Fruit fly (Drosophila melanogaster): ENCODE measurements around the gene VhaAC39-2.

Gene VhaAC39-2

DNA sequence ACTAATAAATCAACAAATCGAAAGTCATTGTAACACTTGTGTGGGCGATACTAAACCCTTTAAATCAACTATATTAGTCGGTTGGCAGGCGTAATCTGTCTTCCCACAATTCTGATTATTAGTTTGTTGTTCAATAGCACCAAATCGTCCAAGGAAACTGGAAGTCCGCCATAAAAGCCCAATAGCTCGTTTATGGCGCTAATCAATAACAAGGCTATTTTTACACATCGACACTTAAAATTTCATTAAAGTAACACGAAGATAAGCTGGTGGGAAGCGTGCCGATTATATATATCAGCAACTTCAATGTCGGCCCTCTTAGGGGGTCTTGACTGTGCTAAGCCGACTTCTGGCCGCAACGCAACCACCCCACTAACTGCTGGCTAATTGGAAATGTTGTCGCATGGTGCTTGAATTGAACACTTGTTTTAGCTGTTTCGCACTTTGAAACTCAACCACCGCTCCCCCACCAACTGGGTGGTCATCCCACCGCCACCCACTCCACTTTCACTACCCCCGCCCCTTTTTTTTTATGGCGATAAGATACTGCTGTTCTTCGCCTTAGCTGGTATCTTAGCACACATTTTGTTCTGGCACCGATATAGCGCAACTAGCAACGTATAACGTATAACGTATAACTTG lies 20.0 kb downstream of the VhaAC39-2 start:
- TF ChIP-seq CG6854 (GFP tag; optimal IDR thresholded peaks at IDR 0.05) (peak; percentile 21), sug (tag; optimal IDR thresholded peaks at IDR 0.05) (peak; percentile 93), CG34376 (GFP tag; optimal IDR thresholded peaks at IDR 0.05) (peak; percentile 81), cas (GFP tag; IDR thresholded peaks at IDR 0.05) (no peak), Lim3 (GFP tag; IDR thresholded peaks at IDR 0.05) (no peak), CG17385 (GFP tag; optimal IDR thresholded peaks at IDR 0.05) (peak; percentile 18), CG2712 (tag; optimal IDR thresholded peaks at IDR 0.05) (no peak), CG17802 (tag; optimal IDR thresholded peaks at IDR 0.05) (no peak), CG15514 (GFP tag; optimal IDR thresholded peaks at IDR 0.05) (peak; percentile 25), fd102C (GFP tag; optimal IDR thresholded peaks at IDR 0.05) (no peak), CG13296 (GFP tag; optimal IDR thresholded peaks at IDR 0.05) (peak; percentile 52), fd3F (GFP tag; optimal IDR thresholded peaks at IDR 0.05) (no peak), caup (GFP tag; optimal IDR thresholded peaks at IDR 0.05; ENCODE audit: severe bottlenecking) (peak; percentile 1), Sox102F (GFP tag; optimal IDR thresholded peaks at IDR 0.05) (no peak), twi (tag; optimal IDR thresholded peaks at IDR 0.05) (no peak), CG8281 (tag; optimal IDR thresholded peaks at IDR 0.05) (peak; percentile 12), dmrt99B (tag; optimal IDR thresholded peaks at IDR 0.05) (no peak), CG15269 (tag; optimal IDR thresholded peaks at IDR 0.05) (peak; percentile 42), CG12219 (GFP tag; optimal IDR thresholded peaks at IDR 0.05) (peak; percentile 2), lov (optimal IDR thresholded peaks at IDR 0.05) (no peak), lov (GFP tag; IDR thresholded peaks at IDR 0.05) (no peak), CG7839 (tag; optimal IDR thresholded peaks at IDR 0.05) (peak; percentile 10), HHEX (GFP tag; optimal IDR thresholded peaks at IDR 0.05) (peak; percentile 17), Vsx1 (GFP tag; optimal IDR thresholded peaks at IDR 0.05) (peak; percentile 83), CG10543 (GFP tag; optimal IDR thresholded peaks at IDR 0.05) (peak; percentile 49), CG5180 (GFP tag; optimal IDR thresholded peaks at IDR 0.05) (no peak), CG1792 (GFP tag; optimal IDR thresholded peaks at IDR 0.05) (no peak), B-H2 (GFP tag; optimal IDR thresholded peaks at IDR 0.05) (peak; percentile 11), CrebB (tag; optimal IDR thresholded peaks at IDR 0.05) (peak; percentile 9), CG4404 (GFP tag; IDR thresholded peaks at IDR 0.05) (no peak), Eip74EF (GFP tag; optimal IDR thresholded peaks at IDR 0.05) (peak in 1 of 2 experiments; percentile 30), Hand (GFP tag; optimal IDR thresholded peaks at IDR 0.05) (peak; percentile 5), CG10274 (GFP tag; optimal IDR thresholded peaks at IDR 0.05) (no peak), unpg (GFP tag; optimal IDR thresholded peaks at IDR 0.05) (peak; percentile 15), exex (tag; optimal IDR thresholded peaks at IDR 0.05) (peak; percentile 98), Pdp1 (GFP tag; optimal IDR thresholded peaks at IDR 0.05) (peak in 1 of 2 experiments; percentile 6), Dip2 (GFP tag; IDR thresholded peaks at IDR 0.05) (no peak), CG13894 (tag; optimal IDR thresholded peaks at IDR 0.05) (peak; percentile 45), CG12071 (GFP tag; optimal IDR thresholded peaks at IDR 0.05) (peak; percentile 46), CG2678 (tag; optimal IDR thresholded peaks at IDR 0.05) (peak; percentile 53), Med (GFP tag) (peak; percentile 24), chinmo (GFP tag; IDR thresholded peaks at IDR 0.05; ENCODE audit: partially characterized antibody) (0 out of 4 replicates have a peak, but pooled peaks have one; percentile 8), CG13123 (GFP tag; optimal IDR thresholded peaks at IDR 0.05) (no peak), PHDP (tag; optimal IDR thresholded peaks at IDR 0.05) (peak; percentile 43), pb (GFP tag; optimal IDR thresholded peaks at IDR 0.05) (no peak), Fer3 (tag; optimal IDR thresholded peaks at IDR 0.05) (peak; percentile 6), mirr (GFP tag; optimal IDR thresholded peaks at IDR 0.05) (peak; percentile 71), vfl (GFP tag; optimal IDR thresholded peaks at IDR 0.05) (no peak)

Data from whole organism, embryonic.